Fruit fly (Drosophila melanogaster) whole organism, embryonic: ENCODE data around the gene orb.

ENCODE experiments used
- Bdp1 ChIP-seq: fragments of 200-800 bp; sonication (Bioruptor generic); optimal IDR thresholded peaks from 3 replicates; lab custom pipeline; 2016; ENCODE audit warnings: missing biosample characterization, missing genetic modification characterization
- BtbVII ChIP-seq: fragments of 200-800 bp; sonication (Bioruptor generic); optimal IDR thresholded peaks from 3 replicates; lab custom pipeline; 2017; ENCODE audit warnings: missing biosample characterization, mild to moderate bottlenecking, missing genetic modification characterization
- CG10147 ChIP-seq: fragments of 200-800 bp; sonication (Bioruptor generic); optimal IDR thresholded peaks from 2 replicates; lab custom pipeline; 2019; ENCODE audit warnings: missing biosample characterization, mild to moderate bottlenecking, missing genetic modification characterization, moderate library complexity
- CG1024 ChIP-seq: fragments of 200-800 bp; sonication (Bioruptor generic); IDR thresholded peaks from 2 replicates; pipeline ENCODE4 v1.3.6; 2022; ENCODE audit warnings: missing biosample characterization, missing genetic modification characterization
- CG10979 ChIP-seq: fragments of 200-800 bp; sonication (Bioruptor generic); optimal IDR thresholded peaks from 2 replicates; lab custom pipeline; 2018; ENCODE audit warnings: missing biosample characterization, mild to moderate bottlenecking, missing genetic modification characterization, moderate library complexity
- CG11723 ChIP-seq: fragments of 200-800 bp; sonication (Bioruptor generic); optimal IDR thresholded peaks from 2 replicates; lab custom pipeline; 2017; ENCODE audit warnings: missing biosample characterization, mild to moderate bottlenecking, missing genetic modification characterization
- CG12659 ChIP-seq: fragments of 200-800 bp; sonication (Bioruptor generic); optimal IDR thresholded peaks from 3 replicates; lab custom pipeline; 2017; ENCODE audit warnings: mild to moderate bottlenecking, missing biosample characterization, missing genetic modification reagents, missing genetic modification characterization
- CG13424 ChIP-seq: fragments of 200-800 bp; sonication (Bioruptor generic); optimal IDR thresholded peaks from 2 replicates; lab custom pipeline; 2019; ENCODE audit warnings: missing biosample characterization, mild to moderate bottlenecking, missing genetic modification characterization, moderate library complexity
- CG15269 ChIP-seq: fragments of 200-800 bp; sonication (Bioruptor generic); optimal IDR thresholded peaks from 2 replicates; lab custom pipeline; 2018; ENCODE audit warnings: missing biosample characterization, mild to moderate bottlenecking, missing genetic modification characterization, moderate library complexity
- CG1602 ChIP-seq: fragments of 200-800 bp; sonication (Bioruptor generic); optimal IDR thresholded peaks from 3 replicates; lab custom pipeline; 2016; ENCODE audit warnings: missing biosample characterization, missing genetic modification characterization
- CG17612 ChIP-seq: fragments of 200-800 bp; sonication (Bioruptor generic); IDR thresholded peaks from 2 replicates; pipeline ENCODE4 v1.3.6; 2022; ENCODE audit warnings: missing biosample characterization, missing genetic modification characterization
- CG2202 ChIP-seq: fragments of 200-800 bp; sonication (Bioruptor generic); optimal IDR thresholded peaks from 2 replicates; lab custom pipeline; 2018; ENCODE audit warnings: missing biosample characterization, mild to moderate bottlenecking, missing genetic modification characterization
- CG31441 ChIP-seq: fragments of 200-800 bp; sonication (Bioruptor generic); IDR thresholded peaks from 2 replicates; pipeline ENCODE4 v1.3.6; 2022; ENCODE audit warnings: missing biosample characterization, missing genetic modification characterization
- CG3407 ChIP-seq: fragments of 200-800 bp; sonication (Bioruptor generic); optimal IDR thresholded peaks from 2 replicates; lab custom pipeline; 2018; ENCODE audit warnings: missing biosample characterization, mild to moderate bottlenecking, missing genetic modification characterization
- CG34422 ChIP-seq: fragments of 200-800 bp; sonication (Bioruptor generic); IDR thresholded peaks from 3 replicates; pipeline ENCODE4 v1.3.6; 2022; ENCODE audit warnings: missing biosample characterization, missing genetic modification characterization
- CG4730 ChIP-seq: fragments of 200-800 bp; sonication (Bioruptor generic); IDR thresholded peaks from 2 replicates; pipeline ENCODE4 v1.3.6; 2022; ENCODE audit warnings: missing biosample characterization, missing genetic modification characterization
- CG6854 ChIP-seq: fragments of 200-800 bp; sonication (Bioruptor generic); optimal IDR thresholded peaks from 3 replicates; lab custom pipeline; 2017; ENCODE audit warnings: missing biosample characterization, mild to moderate bottlenecking, missing genetic modification characterization
- CG9797 ChIP-seq: fragments of 200-800 bp; sonication (Bioruptor generic); optimal IDR thresholded peaks from 3 replicates; lab custom pipeline; 2018; ENCODE audit warnings: missing biosample characterization, mild to moderate bottlenecking, missing genetic modification characterization
- CHES-1-like ChIP-seq: fragments of 200-800 bp; sonication (Bioruptor generic); optimal IDR thresholded peaks from 2 replicates; lab custom pipeline; 2016; ENCODE audit warnings: missing biosample characterization, missing genetic modification characterization
- Chrac-16 ChIP-seq: fragments of 200-800 bp; sonication (Bioruptor generic); optimal IDR thresholded peaks from 3 replicates; lab custom pipeline; 2016; ENCODE audit warnings: missing biosample characterization, missing genetic modification characterization
- Dad ChIP-seq: fragments of 200-800 bp; sonication (Bioruptor generic); optimal IDR thresholded peaks from 3 replicates; lab custom pipeline; 2016; ENCODE audit warnings: missing biosample characterization, missing genetic modification characterization
- Dbx ChIP-seq: fragments of 200-800 bp; sonication (Bioruptor generic); IDR thresholded peaks from 3 replicates; pipeline ENCODE4 v1.3.6; 2022; ENCODE audit warnings: missing biosample characterization, missing genetic modification characterization
- Fer3 ChIP-seq: fragments of 200-800 bp; sonication (Bioruptor generic); optimal IDR thresholded peaks from 2 replicates; lab custom pipeline; 2018; ENCODE audit warnings: missing biosample characterization, mild to moderate bottlenecking, missing genetic modification characterization, moderate library complexity
- Hr39 ChIP-seq: fragments of >200 bp; optimal IDR thresholded peaks from 2 replicates; lab custom pipeline; 2017
- Max ChIP-seq: fragments of 200-800 bp; sonication (Bioruptor generic); optimal IDR thresholded peaks from 2 replicates; lab custom pipeline; 2016; ENCODE audit warnings: missing biosample characterization, mild to moderate bottlenecking, missing genetic modification characterization
- Myb ChIP-seq: fragments of 200-800 bp; sonication (Bioruptor generic); optimal IDR thresholded peaks from 2 replicates; lab custom pipeline; 2016; ENCODE audit warnings: missing biosample characterization, missing genetic modification characterization
- NFAT ChIP-seq: fragments of 200-800 bp; sonication (Bioruptor generic); IDR thresholded peaks from 2 replicates; pipeline ENCODE4 v1.3.6; 2022; ENCODE audit warnings: missing biosample characterization, missing genetic modification characterization
- Optix ChIP-seq: fragments of 200-800 bp; sonication (Bioruptor generic); IDR thresholded peaks from 3 replicates; pipeline ENCODE4 v1.3.6; 2022; ENCODE audit warnings: missing biosample characterization, missing genetic modification characterization
- Sox102F ChIP-seq: fragments of 200-800 bp; sonication (Bioruptor generic); optimal IDR thresholded peaks from 2 replicates; lab custom pipeline; 2018; ENCODE audit warnings: missing biosample characterization, mild to moderate bottlenecking, missing genetic modification characterization, moderate library complexity
- Spps ChIP-seq: fragments of 200-800 bp; sonication (Bioruptor generic); optimal IDR thresholded peaks from 2 replicates; lab custom pipeline; 2018; ENCODE audit warnings: missing biosample characterization, mild to moderate bottlenecking, missing genetic modification characterization
- Xrp1 ChIP-seq: fragments of 200-800 bp; sonication (Bioruptor generic); IDR thresholded peaks from 2 replicates; pipeline ENCODE4 v1.3.6; 2022; ENCODE audit warnings: missing biosample characterization, missing genetic modification characterization
- YL-1 ChIP-seq: fragments of 200-800 bp; sonication (Bioruptor generic); optimal IDR thresholded peaks from 3 replicates; lab custom pipeline; 2017; ENCODE audit warnings: missing biosample characterization, mild to moderate bottlenecking, missing genetic modification characterization
- bigmax ChIP-seq: fragments of 200-800 bp; sonication (Bioruptor generic); optimal IDR thresholded peaks from 2 replicates; lab custom pipeline; 2018; ENCODE audit warnings: missing biosample characterization, mild to moderate bottlenecking, missing genetic modification characterization
- ci ChIP-seq: fragments of 200-800 bp; sonication (Bioruptor generic); IDR thresholded peaks from 3 replicates; pipeline ENCODE4 v1.3.6; 2022; ENCODE audit warnings: missing biosample characterization, missing genetic modification characterization
- crol ChIP-seq: fragments of 200-800 bp; sonication (Bioruptor generic); IDR thresholded peaks from 2 replicates; pipeline ENCODE4 v1.3.6; 2022; ENCODE audit warnings: missing biosample characterization, missing genetic modification characterization
- dan ChIP-seq: fragments of 200-800 bp; sonication (Bioruptor generic); IDR thresholded peaks from 2 replicates; pipeline ENCODE4 v1.3.6; 2022; ENCODE audit warnings: missing biosample characterization, missing genetic modification characterization
- her ChIP-seq: fragments of 200-800 bp; sonication (Bioruptor generic); optimal IDR thresholded peaks from 2 replicates; lab custom pipeline; 2016; ENCODE audit warnings: missing biosample characterization, missing genetic modification characterization
- ind ChIP-seq: fragments of 200-800 bp; sonication (Bioruptor generic); optimal IDR thresholded peaks from 3 replicates; lab custom pipeline; 2016; ENCODE audit warnings: missing biosample characterization, missing genetic modification characterization
- jigr1 ChIP-seq: fragments of 200-800 bp; sonication (Bioruptor generic); IDR thresholded peaks from 3 replicates; pipeline ENCODE4 v1.3.6; 2022; ENCODE audit warnings: missing biosample characterization, missing genetic modification characterization
- kah ChIP-seq: fragments of 200-800 bp; sonication (Bioruptor generic); optimal IDR thresholded peaks from 2 replicates; lab custom pipeline; 2018; ENCODE audit warnings: missing biosample characterization, mild to moderate bottlenecking, missing genetic modification characterization
- maf-S ChIP-seq: fragments of 200-800 bp; sonication (Bioruptor generic); optimal IDR thresholded peaks from 2 replicates; lab custom pipeline; 2016; ENCODE audit warnings: missing biosample characterization, missing genetic modification characterization
- pita ChIP-seq: fragments of 200-800 bp; sonication (Bioruptor generic); optimal IDR thresholded peaks from 2 replicates; lab custom pipeline; 2017; ENCODE audit warnings: missing biosample characterization, mild to moderate bottlenecking, missing genetic modification characterization
- ranshi ChIP-seq: fragments of 200-800 bp; sonication (Bioruptor generic); IDR thresholded peaks from 2 replicates; pipeline ENCODE4 v1.3.6; 2022; ENCODE audit warnings: missing biosample characterization, missing genetic modification characterization
- row ChIP-seq: fragments of 200-800 bp; sonication (Bioruptor generic); IDR thresholded peaks from 3 replicates; pipeline ENCODE4 v1.3.6; 2022; ENCODE audit warnings: missing biosample characterization, missing genetic modification characterization
- sna ChIP-seq: fragments of 200-800 bp; sonication (Bioruptor generic); IDR thresholded peaks from 2 replicates; pipeline ENCODE4 v1.3.6; 2022; ENCODE audit warnings: missing biosample characterization, missing genetic modification characterization; ENCODE audit not compliant: partially characterized antibody
- so ChIP-seq: fragments of 200-800 bp; sonication (Bioruptor generic); IDR thresholded peaks from 3 replicates; pipeline ENCODE4 v1.3.6; 2022; ENCODE audit warnings: missing biosample characterization, missing genetic modification characterization
- sob ChIP-seq: fragments of 200-800 bp; sonication (Bioruptor generic); IDR thresholded peaks from 2 replicates; pipeline ENCODE4 v1.3.6; 2022; ENCODE audit warnings: missing biosample characterization, missing genetic modification characterization
- sr ChIP-seq: fragments of 200-800 bp; sonication (Bioruptor generic); IDR thresholded peaks from 3 replicates; pipeline ENCODE4 v1.3.6; 2022; ENCODE audit warnings: missing biosample characterization, missing genetic modification characterization
- tgo ChIP-seq: fragments of 200-800 bp; sonication (Bioruptor generic); IDR thresholded peaks from 3 replicates; pipeline ENCODE4 v1.3.6; 2022; ENCODE audit warnings: missing biosample characterization, missing genetic modification characterization
- tna ChIP-seq: fragments of 200-800 bp; sonication (Bioruptor generic); IDR thresholded peaks from 2 replicates; pipeline ENCODE4 v1.3.6; 2022; ENCODE audit warnings: missing biosample characterization, missing genetic modification characterization; ENCODE audit not compliant: partially characterized antibody
- trem ChIP-seq: fragments of 200-800 bp; optimal IDR thresholded peaks from 3 replicates; lab custom pipeline; 2019; ENCODE audit warnings: missing biosample characterization, mild to moderate bottlenecking, missing genetic modification characterization, moderate library complexity
- ttk ChIP-seq: fragments of 200-800 bp; sonication (Bioruptor generic); IDR thresholded peaks from 2 replicates; pipeline ENCODE4 v2.1.2; 2022; ENCODE audit warnings: missing biosample characterization, missing genetic modification characterization
- tup ChIP-seq: fragments of 200-800 bp; sonication (Bioruptor generic); optimal IDR thresholded peaks from 2 replicates; lab custom pipeline; 2016; ENCODE audit warnings: missing biosample characterization, mild to moderate bottlenecking, missing genetic modification characterization, moderate library complexity

The orb gene

DNA sequence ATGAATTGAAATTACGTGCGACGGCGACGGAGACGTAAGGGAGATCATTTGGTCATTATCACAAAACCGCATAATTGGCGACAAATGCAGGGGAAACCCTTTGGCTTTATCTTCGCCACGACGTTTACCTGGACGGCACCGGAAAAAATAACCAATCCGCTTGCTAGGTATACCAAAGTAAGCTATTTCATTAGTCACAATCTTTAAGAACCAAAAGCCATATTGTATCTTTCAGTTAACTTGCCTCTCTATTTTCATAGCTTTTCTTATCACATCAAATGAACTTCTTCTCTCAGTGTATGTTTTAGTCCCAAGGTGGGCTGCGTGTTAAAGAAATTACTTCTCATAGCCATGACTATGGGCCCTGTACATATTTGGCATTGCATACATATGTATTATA lies 35.0 kb upstream of the orb start (continued):
- TF ChIP-seq ind (GFP tag; lab: Kevin White, UChicago) (peak; percentile 26), Spps (tag; lab: Kevin White, UChicago) (no peak), row (GFP tag; lab: Robert Waterston, UW) (peak; percentile 61), pita (no peak), CG4730 (no peak), kah (GFP tag; lab: Kevin White, UChicago) (no peak), tgo (peak; percentile 23; the same call in 1 of the 3 replicates), YL-1 (GFP tag; lab: Kevin White, UChicago) (no peak), Optix (0 out of 3 replicates have a peak, but pooled peaks have one; percentile 11), CG31441 (GFP tag; lab: Robert Waterston, UW) (no peak; the same call in 1 of the 2 replicates), CG1602 (GFP tag; lab: Kevin White, UChicago) (peak; percentile 4), tup (no peak), Sox102F (GFP tag; lab: Kevin White, UChicago) (peak; percentile 15), CG10147 (GFP tag; lab: Kevin White, UChicago) (no peak), CG15269 (tag; lab: Kevin White, UChicago) (no peak), CG1024 (GFP tag; lab: Robert Waterston, UW) (no peak), ttk (no peak), CG10979 (tag; lab: Kevin White, UChicago) (peak; percentile 9), sob (no peak), CG3407 (GFP tag; lab: Kevin White, UChicago) (no peak), Fer3 (tag; lab: Kevin White, UChicago) (no peak), dan (GFP tag; lab: Robert Waterston, UW) (no peak), Hr39 (lab: Kevin White, UChicago) (no peak), bigmax (GFP tag; lab: Kevin White, UChicago) (no peak), jigr1 (GFP tag; lab: Robert Waterston, UW) (no peak), her (GFP tag; lab: Kevin White, UChicago) (no peak), CHES-1-like (GFP tag; lab: Kevin White, UChicago) (no peak), CG17612 (no peak), BtbVII (GFP tag; lab: Kevin White, UChicago) (no peak), Xrp1 (GFP tag; lab: Robert Waterston, UW) (peak; percentile 55; the same call in 1 of the 2 replicates), crol (GFP tag; lab: Robert Waterston, UW) (no peak), maf-S (no peak), sna (GFP tag; lab: Robert Waterston, UW) (no peak), Dad (GFP tag; lab: Kevin White, UChicago) (no peak), CG34422 (GFP tag; lab: Robert Waterston, UW) (no peak), Myb (GFP tag; lab: Kevin White, UChicago) (peak; percentile 1), so (no peak), CG2202 (no peak), CG12659 (peak; percentile 11), trem (tag; lab: Kevin White, UChicago) (no peak), sr (GFP tag; lab: Robert Waterston, UW) (no peak), NFAT (GFP tag; lab: Robert Waterston, UW) (no peak), Chrac-16 (GFP tag; lab: Kevin White, UChicago) (peak; percentile 20), CG6854 (GFP tag; lab: Kevin White, UChicago) (no peak), Dbx (GFP tag; lab: Robert Waterston, UW) (no peak), Bdp1 (GFP tag; lab: Kevin White, UChicago) (no peak), ci (peak; percentile 62), CG13424 (tag; lab: Kevin White, UChicago) (peak; percentile 9), ranshi (no peak), Max (GFP tag; lab: Kevin White, UChicago) (no peak), tna (GFP tag; lab: Robert Waterston, UW) (no peak), CG11723 (no peak), CG9797 (no peak)
